Worm (Caenorhabditis elegans) whole organism, midembryonic: ENCODE measurements around the gene acc-2.

ENCODE experiments used
- T22C8.4 ChIP-seq: fragments of 200-800 bp; sonication (Bioruptor generic); IDR thresholded peaks from 2 replicates; pipeline ENCODE4 v1.3.6; 2022; ENCODE audit warnings: missing genetic modification characterization, missing compliant biosample characterization
- cog-1 ChIP-seq: sonication (generic microtip); optimal IDR thresholded peaks from 2 replicates; lab custom pipeline; 2016; ENCODE audit warnings: missing genetic modification characterization, missing compliant biosample characterization
- flt-1 ChIP-seq: fragments of 200-800 bp; sonication (Bioruptor generic); IDR thresholded peaks from 2 replicates; pipeline ENCODE4 v1.3.6; 2022; ENCODE audit warnings: missing genetic modification characterization, missing compliant biosample characterization
- klf-2 ChIP-seq: fragments of 200-800 bp; sonication (Bioruptor generic); conservative IDR thresholded peaks from 2 replicates; pipeline ENCODE4 v1.3.6; 2022; ENCODE audit warnings: missing genetic modification reagents, missing genetic modification characterization, missing compliant biosample characterization
- med-1 ChIP-seq: sonication (generic microtip); optimal IDR thresholded peaks from 2 replicates; lab custom pipeline; 2017; ENCODE audit warnings: missing genetic modification characterization, mild to moderate bottlenecking, missing compliant biosample characterization, antibody characterized with exemption, missing genetic modification reagents; ENCODE audit not compliant: insufficient read depth
- ref-1 ChIP-seq: fragments of 200-800 bp; sonication (Bioruptor generic); conservative IDR thresholded peaks from 2 replicates; pipeline ENCODE4 v1.3.6; 2022; ENCODE audit warnings: missing genetic modification reagents, missing genetic modification characterization, missing compliant biosample characterization
- tab-1 ChIP-seq: fragments of 200-800 bp; sonication (Bioruptor generic); IDR thresholded peaks from 2 replicates; pipeline ENCODE4 v1.3.6; 2022; ENCODE audit warnings: missing genetic modification characterization, missing compliant biosample characterization
- ztf-23 ChIP-seq: fragments of 200-800 bp; sonication (Bioruptor generic); IDR thresholded peaks from 2 replicates; pipeline ENCODE4 v1.3.6; 2022; ENCODE audit warnings: missing genetic modification reagents, missing genetic modification characterization, missing compliant biosample characterization
- ztf-29 ChIP-seq: fragments of 200-800 bp; sonication (Bioruptor generic); IDR thresholded peaks from 2 replicates; pipeline ENCODE4 v1.3.6; 2022; ENCODE audit warnings: missing genetic modification reagents, missing genetic modification characterization, missing compliant biosample characterization

The acc-2 gene

ce11 chrIV:9016477-9016876, at the start of gene acc-2:
Gene acc-2 (plus strand): TSS chrIV:9016777.
- TF ChIP-seq ref-1 (GFP tag; lab: Robert Waterston, UW) (no peak), med-1 (no peak)

ce11 chrIV:8967990-8968389, 48.6 kb upstream of the acc-2 start, which contains the start of gene suex-2:
Gene suex-2 (plus strand): TSS chrIV:8968290.
- no peak for TF ChIP-seq T22C8.4
- no peak for TF ChIP-seq tab-1
- TF ChIP-seq med-1: no peak
- TF ChIP-seq cog-1: no peak
- TF ChIP-seq klf-2: no peak
- TF ChIP-seq flt-1 (GFP tag; lab: Robert Waterston, UW): no peak
- TF ChIP-seq ref-1 (GFP tag; lab: Robert Waterston, UW): no peak
- no peak for TF ChIP-seq ztf-29 (GFP tag; lab: Robert Waterston, UW)
- TF ChIP-seq ztf-23: no peak

ce11 chrIV:8973249-8973958, 43.2 kb upstream of the acc-2 start, which contains the start of gene C53B4.3:
Gene C53B4.3 (minus strand): TSS chrIV:8973712.
- TF ChIP-seq ztf-23: peak; percentile 61; the same call in 1 of the 2 replicates
- no peak for TF ChIP-seq cog-1
- peak; percentile 73 for TF ChIP-seq flt-1 (GFP tag; lab: Robert Waterston, UW)
- no peak for TF ChIP-seq ztf-29 (GFP tag; lab: Robert Waterston, UW)
- no peak for TF ChIP-seq klf-2
- TF ChIP-seq tab-1: no peak
- no peak for TF ChIP-seq T22C8.4
- no peak for TF ChIP-seq med-1
- 0 out of 2 replicates have a peak, but pooled peaks have one; percentile 27 for TF ChIP-seq ref-1 (GFP tag; lab: Robert Waterston, UW)

ce11 chrIV:8974543-8975330, 41.8 kb upstream of the acc-2 start:
- TF ChIP-seq med-1 (no peak), flt-1 (GFP tag; lab: Robert Waterston, UW) (no peak), ztf-23 (no peak), cog-1 (no peak), ref-1 (GFP tag; lab: Robert Waterston, UW) (no peak), ztf-29 (GFP tag; lab: Robert Waterston, UW) (no peak), tab-1 (no peak), T22C8.4 (no peak), klf-2 (no peak)

DNA sequence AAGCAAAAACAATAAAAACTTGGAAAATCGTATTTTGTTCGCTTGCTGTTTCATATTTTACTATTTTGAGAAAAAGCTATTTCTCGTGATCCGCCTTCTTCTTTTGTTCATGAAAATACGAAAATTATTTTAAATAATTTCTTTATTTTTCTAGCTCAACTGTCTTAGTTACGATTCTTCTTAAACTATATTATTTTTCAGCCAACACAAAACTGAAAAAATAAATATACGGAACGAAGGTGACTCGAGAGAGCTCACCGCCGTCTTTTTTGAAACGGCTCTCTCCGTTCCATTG, 41.3 kb upstream of the acc-2 start, which contains the start of gene pdzd-8:
TSS of gene pdzd-8 (plus strand) at position 196 of the 295 bp plus-strand sequence.
- no peak for TF ChIP-seq T22C8.4
- no peak for TF ChIP-seq med-1
- TF ChIP-seq ref-1 (GFP tag; lab: Robert Waterston, UW): no peak
- no peak for TF ChIP-seq klf-2
- TF ChIP-seq ztf-29 (GFP tag; lab: Robert Waterston, UW): no peak
- no peak for TF ChIP-seq tab-1

ce11 chrIV:8978047-8978446, 38.5 kb upstream of the acc-2 start:
- TF ChIP-seq ztf-23: no peak
- TF ChIP-seq klf-2: no peak
- no peak for TF ChIP-seq med-1
- TF ChIP-seq flt-1 (GFP tag; lab: Robert Waterston, UW): no peak
- TF ChIP-seq T22C8.4: no peak
- no peak for TF ChIP-seq ztf-29 (GFP tag; lab: Robert Waterston, UW)
- TF ChIP-seq tab-1: no peak
- no peak for TF ChIP-seq cog-1
- no peak for TF ChIP-seq ref-1 (GFP tag; lab: Robert Waterston, UW)

DNA sequence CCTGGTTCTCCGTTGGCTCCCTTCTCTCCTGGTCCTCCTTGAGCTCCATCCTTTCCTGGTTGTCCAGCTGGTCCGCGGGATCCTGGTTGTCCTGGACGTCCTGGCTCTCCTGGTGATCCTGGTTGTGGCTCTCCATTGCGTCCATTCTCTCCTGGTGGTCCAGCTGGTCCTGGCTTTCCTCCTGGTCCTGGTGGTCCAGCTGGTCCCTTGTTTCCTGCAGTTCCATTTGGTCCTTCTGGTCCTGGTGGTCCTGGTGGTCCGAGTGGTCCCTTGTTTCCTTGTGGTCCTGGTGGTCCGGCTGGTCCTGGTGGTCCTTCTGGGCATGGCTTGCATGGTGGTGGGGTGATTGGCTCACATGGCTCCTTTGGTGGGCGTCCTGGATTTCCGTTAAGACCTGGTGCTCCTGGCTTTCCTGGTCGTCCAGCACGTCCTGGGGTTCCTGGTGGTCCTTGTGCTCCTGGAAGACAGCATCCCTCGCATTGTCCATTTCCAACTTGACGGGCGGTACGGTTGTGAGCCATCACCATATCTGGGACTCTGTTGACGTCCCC, 37.4 kb upstream of the acc-2 start:
- TF ChIP-seq tab-1: no peak
- TF ChIP-seq ztf-29 (GFP tag; lab: Robert Waterston, UW): no peak
- no peak for TF ChIP-seq flt-1 (GFP tag; lab: Robert Waterston, UW)
- no peak for TF ChIP-seq T22C8.4
- TF ChIP-seq med-1: no peak
- no peak for TF ChIP-seq ztf-23
- no peak for TF ChIP-seq klf-2

DNA sequence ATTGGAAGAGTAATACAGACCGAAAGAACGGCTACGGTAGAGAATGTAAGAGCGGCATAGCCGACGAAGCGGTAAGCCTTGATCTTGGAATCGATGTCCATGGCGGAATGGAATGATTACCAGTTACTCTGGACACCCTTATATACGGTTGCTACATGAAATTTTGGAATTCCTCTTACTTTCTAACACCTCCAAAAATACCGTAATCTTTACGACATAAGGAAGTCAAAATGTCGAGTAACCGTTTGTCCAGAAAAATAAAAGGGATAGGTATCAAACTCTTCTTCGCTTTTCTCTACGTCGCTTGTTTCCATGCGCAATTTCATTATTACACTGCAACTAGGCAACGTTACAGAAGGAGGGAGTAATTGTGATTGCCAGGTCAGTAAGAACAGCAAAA, 36.9 kb upstream of the acc-2 start, which contains the start of gene col-119:
TSS of gene col-119 (minus strand) at position 101 of the 400 bp plus-strand sequence.
- TF ChIP-seq ztf-29 (GFP tag; lab: Robert Waterston, UW): no peak
- TF ChIP-seq flt-1 (GFP tag; lab: Robert Waterston, UW): no peak

- TF ChIP-seq ref-1 (GFP tag; lab: Robert Waterston, UW): no peak
- TF ChIP-seq med-1: no peak
- no peak for TF ChIP-seq T22C8.4
- TF ChIP-seq ztf-29 (GFP tag; lab: Robert Waterston, UW): no peak
- no peak for TF ChIP-seq cog-1
- TF ChIP-seq klf-2: no peak
- TF ChIP-seq ztf-23: no peak
Observed at ce11 chrIV:8984566-8984965, 32.0 kb upstream of the acc-2 start, which contains the start of gene nstp-1. Gene nstp-1 (plus strand): TSS chrIV:8984866.

- no peak for TF ChIP-seq cog-1
- no peak for TF ChIP-seq ztf-23
- no peak for TF ChIP-seq flt-1 (GFP tag; lab: Robert Waterston, UW)
- TF ChIP-seq med-1: no peak
- TF ChIP-seq T22C8.4: peak; percentile 44; the same call in 1 of the 2 replicates
- no peak for TF ChIP-seq tab-1
- TF ChIP-seq ztf-29 (GFP tag; lab: Robert Waterston, UW): 0 out of 2 replicates have a peak, but pooled peaks have one; percentile 15
- TF ChIP-seq klf-2: no peak
- TF ChIP-seq ref-1 (GFP tag; lab: Robert Waterston, UW): no peak
Observed at ce11 chrIV:8986761-8987316, 29.7 kb upstream of the acc-2 start, which contains the start of gene bre-1. Gene bre-1 (plus strand): TSS chrIV:8987266.
